Fruit fly (Drosophila melanogaster): Measurements from ENCODE around the gene Cyp28d1.
A peak's percentile ranks its signal among the peaks of the same experiment; 100 is the strongest.

Gene Cyp28d1

dm6 chr2L:5237175-5237753 lies 27.0 kb downstream of the Cyp28d1 start (continued):
- TF ChIP-seq CG32767 (GFP tag; IDR thresholded peaks at IDR 0.05) (no peak), CG10959 (GFP tag; IDR thresholded peaks at IDR 0.05) (no peak), lmd (GFP tag; IDR thresholded peaks at IDR 0.05) (no peak), bcd (GFP tag; optimal IDR thresholded peaks at IDR 0.05) (no peak), CG10654 (GFP tag; optimal IDR thresholded peaks at IDR 0.05) (no peak), CG4617 (GFP tag; optimal IDR thresholded peaks at IDR 0.05; ENCODE audit: borderline replicate concordance) (no peak), pb (GFP tag; optimal IDR thresholded peaks at IDR 0.05) (no peak), danr (GFP tag; IDR thresholded peaks at IDR 0.05) (no peak), CG30431 (GFP tag; optimal IDR thresholded peaks at IDR 0.05) (no peak), ranshi (GFP tag; IDR thresholded peaks at IDR 0.05) (no peak; the same call in 1 of the 2 replicates), NC2β (GFP tag; optimal IDR thresholded peaks at IDR 0.05) (peak; percentile 12), CG14667 (GFP tag; IDR thresholded peaks at IDR 0.05) (no peak), so (GFP tag; IDR thresholded peaks at IDR 0.05) (peak; percentile 58; the same call in 1 of the 3 replicates), CG9437 (GFP tag; optimal IDR thresholded peaks at IDR 0.05) (peak; percentile 22), Spps (tag; optimal IDR thresholded peaks at IDR 0.05) (no peak), Bgb (GFP tag; IDR thresholded peaks at IDR 0.05; ENCODE audit: partially characterized antibody) (peak; percentile 43; the same call in 1 of the 2 replicates), Dref (GFP tag; IDR thresholded peaks at IDR 0.05) (no peak), Sin3A (optimal IDR thresholded peaks at IDR 0.05) (no peak), Trl (optimal IDR thresholded peaks at IDR 0.05) (peak; percentile 99 to 100), Trl (GFP tag; optimal IDR thresholded peaks at IDR 0.05) (peak; percentile 60), Bteb2 (GFP tag; optimal IDR thresholded peaks at IDR 0.05) (no peak), mam (GFP tag; optimal IDR thresholded peaks at IDR 0.05) (no peak), fd3F (GFP tag; optimal IDR thresholded peaks at IDR 0.05) (no peak), exex (tag; optimal IDR thresholded peaks at IDR 0.05) (no peak), oc (tag; optimal IDR thresholded peaks at IDR 0.05) (no peak), NC2α (GFP tag; optimal IDR thresholded peaks at IDR 0.05) (no peak), Deaf1 (tag; optimal IDR thresholded peaks at IDR 0.05) (peak; percentile 33), CG9817 (tag; optimal IDR thresholded peaks at IDR 0.05) (no peak), da (GFP tag; optimal IDR thresholded peaks at IDR 0.05) (no peak), CG33557 (GFP tag; optimal IDR thresholded peaks at IDR 0.05) (no peak), CG10267 (tag; optimal IDR thresholded peaks at IDR 0.05) (peak; percentile 8), MTF-1 (GFP tag; optimal IDR thresholded peaks at IDR 0.05; ENCODE audit: borderline replicate concordance) (peak; percentile 62), CG6813 (GFP tag; optimal IDR thresholded peaks at IDR 0.05) (no peak), CG6654 (GFP tag; optimal IDR thresholded peaks at IDR 0.05) (no peak), toy (GFP tag; IDR thresholded peaks at IDR 0.05) (no peak), E2f2 (GFP tag; IDR thresholded peaks at IDR 0.05) (0 out of 2 replicates have a peak, but pooled peaks have one; percentile 19), amos (GFP tag; IDR thresholded peaks at IDR 0.05; ENCODE audit: partially characterized antibody) (peak; percentile 10; the same call in 1 of the 2 replicates), CG10979 (tag; optimal IDR thresholded peaks at IDR 0.05) (no peak), Stat92E (GFP tag; optimal IDR thresholded peaks at IDR 0.05) (peak in 1 of 3 experiments; percentile 32), p53 (GFP tag; optimal IDR thresholded peaks at IDR 0.05) (no peak), Nf-YC (tag; optimal IDR thresholded peaks at IDR 0.05) (no peak)

Measured in whole organism, embryonic.